In the genomic region with DNA sequence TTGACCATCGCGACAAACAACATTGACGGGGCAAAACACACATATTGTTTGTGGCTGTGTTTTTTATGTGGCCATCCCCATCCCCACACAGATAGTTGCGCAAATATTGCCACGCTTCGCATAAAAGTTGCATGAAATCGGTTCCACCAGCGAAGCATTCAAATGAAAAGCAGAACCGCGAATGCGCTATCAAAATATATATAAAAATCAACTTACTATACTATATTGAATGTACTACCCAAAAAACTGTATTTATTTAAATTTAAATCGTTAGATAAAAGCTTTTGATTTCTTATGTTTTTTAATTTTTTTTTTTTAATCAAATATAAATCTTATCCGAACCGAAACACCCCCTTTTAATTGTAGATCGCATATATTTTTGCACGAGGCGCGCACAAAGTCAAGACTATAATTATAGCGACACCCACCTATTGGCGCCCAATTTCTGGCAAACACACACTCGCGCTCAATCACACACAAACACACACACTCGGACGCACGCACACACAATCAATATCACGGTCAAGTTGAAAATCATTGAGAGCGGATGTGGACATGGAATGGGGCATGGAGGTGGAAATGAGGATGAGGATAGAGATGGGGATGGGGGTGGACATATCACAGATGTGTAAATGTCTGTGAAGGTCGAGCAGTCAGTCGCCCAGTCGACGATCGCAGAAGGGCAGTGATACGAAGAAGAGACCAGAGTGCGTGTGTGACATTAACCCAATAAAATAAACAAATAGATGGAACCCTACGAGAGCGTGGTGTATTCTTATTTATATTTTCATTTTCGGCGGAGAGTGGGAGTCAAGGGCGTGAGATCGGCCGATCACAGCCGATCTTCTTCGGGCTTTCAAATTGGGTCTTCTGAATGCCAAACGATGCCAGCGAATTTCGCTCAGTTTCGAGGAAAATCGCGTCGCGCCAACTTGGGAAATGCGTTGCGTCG, we compare ENCODE assay signal across 1 fruit fly cellular context.
TF ChIP-seq lines count a peak whose summit lies in the region.

Gene CanA1, plus strand, starts transcription at position 902 of the 952 bp plus-strand sequence.

TF ChIP-seq in whole organism, embryonic, 481 proteins besides CTCF, POLR2A, EP300 and RAD21 (continued from another document and continues in another):
- no peak for TF ChIP-seq z (GFP tag; IDR thresholded peaks at IDR 0.05; lab: Robert Waterston, UW)
- TF ChIP-seq insv (GFP tag; optimal IDR thresholded peaks at IDR 0.05; lab: Kevin White, UChicago), result no peak
- no peak for TF ChIP-seq Ada2b (GFP tag; IDR thresholded peaks at IDR 0.05; lab: Robert Waterston, UW)
- no peak for TF ChIP-seq pum (GFP tag; optimal IDR thresholded peaks at IDR 0.05; lab: Kevin White, UChicago)
- TF ChIP-seq jumu (GFP tag; optimal IDR thresholded peaks at IDR 0.05; lab: Kevin White, UChicago), result no peak
- TF ChIP-seq zf30C (GFP tag; optimal IDR thresholded peaks at IDR 0.05; lab: Kevin White, UChicago), result no peak
- no peak for TF ChIP-seq slou (GFP tag; optimal IDR thresholded peaks at IDR 0.05; lab: Kevin White, UChicago)
- no peak for TF ChIP-seq CG12071 (GFP tag; optimal IDR thresholded peaks at IDR 0.05; lab: Kevin White, UChicago)
- no peak for TF ChIP-seq fd64A (GFP tag; optimal IDR thresholded peaks at IDR 0.05; lab: Kevin White, UChicago)
- peak; percentile 57; the same call in 2 of the 3 replicates for TF ChIP-seq CG11695 (GFP tag; IDR thresholded peaks at IDR 0.05; lab: Robert Waterston, UW)
- no peak for TF ChIP-seq Scr (GFP tag; IDR thresholded peaks at IDR 0.05; lab: Robert Waterston, UW; ENCODE audit: partially characterized antibody)
- TF ChIP-seq otp (GFP tag; IDR thresholded peaks at IDR 0.05; lab: Robert Waterston, UW), result no peak
- no peak for TF ChIP-seq ewg (GFP tag; optimal IDR thresholded peaks at IDR 0.05; lab: Kevin White, UChicago)
- no peak for TF ChIP-seq scrt (GFP tag; optimal IDR thresholded peaks at IDR 0.05; lab: Kevin White, UChicago)
- TF ChIP-seq Ravus (GFP tag; IDR thresholded peaks at IDR 0.05; lab: Robert Waterston, UW), result no peak
- peak; percentile 22 for TF ChIP-seq gem (tag; optimal IDR thresholded peaks at IDR 0.05; lab: Kevin White, UChicago)
- no peak for TF ChIP-seq prd (optimal IDR thresholded peaks at IDR 0.05; lab: Kevin White, UChicago)
- no peak for TF ChIP-seq prd (GFP tag; IDR thresholded peaks at IDR 0.05; lab: Robert Waterston, UW)
- TF ChIP-seq dmrt99B (tag; optimal IDR thresholded peaks at IDR 0.05; lab: Kevin White, UChicago), result no peak
- peak; percentile 22 for TF ChIP-seq sd (tag; optimal IDR thresholded peaks at IDR 0.05; lab: Kevin White, UChicago)
- TF ChIP-seq lmd (GFP tag; IDR thresholded peaks at IDR 0.05; lab: Robert Waterston, UW), result no peak; the same call in 1 of the 2 replicates
- TF ChIP-seq danr (GFP tag; IDR thresholded peaks at IDR 0.05; lab: Robert Waterston, UW), result no peak
- no peak for TF ChIP-seq Elba2 (GFP tag; optimal IDR thresholded peaks at IDR 0.05; lab: Kevin White, UChicago)
- no peak for TF ChIP-seq Sox100B (GFP tag; optimal IDR thresholded peaks at IDR 0.05; lab: Kevin White, UChicago)
- no peak for TF ChIP-seq Drgx (GFP tag; IDR thresholded peaks at IDR 0.05; lab: Robert Waterston, UW)
- no peak for TF ChIP-seq CG5953 (GFP tag; IDR thresholded peaks at IDR 0.05; lab: Robert Waterston, UW)
- TF ChIP-seq chinmo (GFP tag; IDR thresholded peaks at IDR 0.05; lab: Robert Waterston, UW; ENCODE audit: partially characterized antibody), result 0 out of 4 replicates have a peak, but pooled peaks have one; percentile 53
- no peak for TF ChIP-seq CG15601 (tag; optimal IDR thresholded peaks at IDR 0.05; lab: Kevin White, UChicago)
- peak; percentile 5 for TF ChIP-seq ind (GFP tag; optimal IDR thresholded peaks at IDR 0.05; lab: Kevin White, UChicago)
- TF ChIP-seq CG11093 (GFP tag; IDR thresholded peaks at IDR 0.05; lab: Robert Waterston, UW), result no peak
- peak; percentile 9 for TF ChIP-seq cwo (GFP tag; optimal IDR thresholded peaks at IDR 0.05; lab: Kevin White, UChicago)
- TF ChIP-seq CG17568 (GFP tag; optimal IDR thresholded peaks at IDR 0.05; lab: Kevin White, UChicago), result no peak
- TF ChIP-seq Med (GFP tag; lab: Kevin White, UChicago), result peak; percentile 38
- no peak for TF ChIP-seq jigr1 (GFP tag; IDR thresholded peaks at IDR 0.05; lab: Robert Waterston, UW)
- no peak for TF ChIP-seq ttk (GFP tag; IDR thresholded peaks at IDR 0.05; lab: Robert Waterston, UW)
- TF ChIP-seq Sry-δ (GFP tag; optimal IDR thresholded peaks at IDR 0.05; lab: Kevin White, UChicago), result no peak
- TF ChIP-seq tx (GFP tag; optimal IDR thresholded peaks at IDR 0.05; lab: Kevin White, UChicago), result no peak
- TF ChIP-seq knrl (GFP tag; IDR thresholded peaks at IDR 0.05; lab: Robert Waterston, UW; ENCODE audit: partially characterized antibody), result no peak
- TF ChIP-seq NK7.1 (GFP tag; optimal IDR thresholded peaks at IDR 0.05; lab: Kevin White, UChicago), result no peak
- no peak for TF ChIP-seq CG34376 (GFP tag; optimal IDR thresholded peaks at IDR 0.05; lab: Kevin White, UChicago)
- no peak for TF ChIP-seq CG12299 (tag; optimal IDR thresholded peaks at IDR 0.05; lab: Kevin White, UChicago)
- TF ChIP-seq Fer2 (tag; optimal IDR thresholded peaks at IDR 0.05; lab: Kevin White, UChicago), result no peak
- no peak for TF ChIP-seq CG7963 (GFP tag; IDR thresholded peaks at IDR 0.05; lab: Robert Waterston, UW; ENCODE audit: partially characterized antibody)
- no peak for TF ChIP-seq CG4404 (GFP tag; IDR thresholded peaks at IDR 0.05; lab: Robert Waterston, UW)
- no peak for TF ChIP-seq Dfd (GFP tag; optimal IDR thresholded peaks at IDR 0.05; lab: Kevin White, UChicago)
- 0 out of 2 replicates have a peak, but pooled peaks have one; percentile 23 for TF ChIP-seq Ptx1 (GFP tag; IDR thresholded peaks at IDR 0.05; lab: Robert Waterston, UW)
- no peak for TF ChIP-seq mld (GFP tag; IDR thresholded peaks at IDR 0.05; lab: Robert Waterston, UW; ENCODE audit: partially characterized antibody)
- peak; percentile 95 for TF ChIP-seq ftz-f1 (GFP tag; optimal IDR thresholded peaks at IDR 0.05; lab: Kevin White, UChicago)
- TF ChIP-seq CG14965 (GFP tag; optimal IDR thresholded peaks at IDR 0.05; lab: Kevin White, UChicago; ENCODE audit: borderline replicate concordance), result no peak
- no peak for TF ChIP-seq CG2202 (tag; optimal IDR thresholded peaks at IDR 0.05; lab: Kevin White, UChicago)
- TF ChIP-seq Lim3 (GFP tag; IDR thresholded peaks at IDR 0.05; lab: Robert Waterston, UW), result no peak
- TF ChIP-seq CG2678 (tag; optimal IDR thresholded peaks at IDR 0.05; lab: Kevin White, UChicago), result peak; percentile 40
- no peak for TF ChIP-seq Mes4 (GFP tag; optimal IDR thresholded peaks at IDR 0.05; lab: Kevin White, UChicago)
- no peak for TF ChIP-seq CG3407 (GFP tag; optimal IDR thresholded peaks at IDR 0.05; lab: Kevin White, UChicago)
- TF ChIP-seq CG15269 (tag; optimal IDR thresholded peaks at IDR 0.05; lab: Kevin White, UChicago), result peak; percentile 44
- TF ChIP-seq CG17612 (GFP tag; IDR thresholded peaks at IDR 0.05; lab: Robert Waterston, UW), result no peak
- peak; percentile 39; the same call in 1 of the 2 replicates for TF ChIP-seq CG3847 (GFP tag; IDR thresholded peaks at IDR 0.05; lab: Robert Waterston, UW)
- no peak for TF ChIP-seq NfI (GFP tag; optimal IDR thresholded peaks at IDR 0.05; lab: Kevin White, UChicago)
- TF ChIP-seq D (optimal IDR thresholded peaks at IDR 0.05; lab: Kevin White, UChicago), result no peak
- TF ChIP-seq D (GFP tag; optimal IDR thresholded peaks at IDR 0.05; lab: Kevin White, UChicago), result no peak
- peak; percentile 24 for TF ChIP-seq Meics (GFP tag; optimal IDR thresholded peaks at IDR 0.05; lab: Kevin White, UChicago)
- TF ChIP-seq bsh (GFP tag; optimal IDR thresholded peaks at IDR 0.05; lab: Kevin White, UChicago), result no peak
- no peak for TF ChIP-seq exex (tag; optimal IDR thresholded peaks at IDR 0.05; lab: Kevin White, UChicago)
- TF ChIP-seq CG7839 (tag; optimal IDR thresholded peaks at IDR 0.05; lab: Kevin White, UChicago), result peak; percentile 26
- TF ChIP-seq unpg (GFP tag; optimal IDR thresholded peaks at IDR 0.05; lab: Kevin White, UChicago), result no peak
- no peak for TF ChIP-seq CG9876 (GFP tag; optimal IDR thresholded peaks at IDR 0.05; lab: Kevin White, UChicago)
- no peak for TF ChIP-seq gt (GFP tag; IDR thresholded peaks at IDR 0.05; lab: Robert Waterston, UW)
- peak; percentile 52 for TF ChIP-seq CG9932 (GFP tag; IDR thresholded peaks at IDR 0.05; lab: Robert Waterston, UW)
- peak; percentile 22 for TF ChIP-seq cg (GFP tag; optimal IDR thresholded peaks at IDR 0.05; lab: Kevin White, UChicago)
- TF ChIP-seq hbn (GFP tag; IDR thresholded peaks at IDR 0.05; lab: Robert Waterston, UW; ENCODE audit: partially characterized antibody), result no peak
- no peak for TF ChIP-seq CG15011 (GFP tag; optimal IDR thresholded peaks at IDR 0.05; lab: Kevin White, UChicago)
- TF ChIP-seq CG11504 (tag; optimal IDR thresholded peaks at IDR 0.05; lab: Kevin White, UChicago), result no peak
- no peak for TF ChIP-seq MTF-1 (GFP tag; optimal IDR thresholded peaks at IDR 0.05; lab: Kevin White, UChicago; ENCODE audit: borderline replicate concordance)
- TF ChIP-seq CG4328 (GFP tag; optimal IDR thresholded peaks at IDR 0.05; lab: Kevin White, UChicago), result no peak
- TF ChIP-seq tgo (GFP tag; IDR thresholded peaks at IDR 0.05; lab: Robert Waterston, UW), result peak; percentile 13; the same call in 2 of the 3 replicates
- no peak for TF ChIP-seq onecut (GFP tag; IDR thresholded peaks at IDR 0.05; lab: Robert Waterston, UW)
- TF ChIP-seq sc (optimal IDR thresholded peaks at IDR 0.05; lab: Kevin White, UChicago), result no peak
- TF ChIP-seq sc (GFP tag; optimal IDR thresholded peaks at IDR 0.05; lab: Kevin White, UChicago), result no peak
- TF ChIP-seq CG18599 (GFP tag; optimal IDR thresholded peaks at IDR 0.05; lab: Kevin White, UChicago), result no peak
- TF ChIP-seq CrebB (tag; optimal IDR thresholded peaks at IDR 0.05; lab: Kevin White, UChicago), result no peak
- no peak for TF ChIP-seq Ssrp (tag; optimal IDR thresholded peaks at IDR 0.05; lab: Kevin White, UChicago)
- no peak for TF ChIP-seq Fer3 (tag; optimal IDR thresholded peaks at IDR 0.05; lab: Kevin White, UChicago)
- no peak for TF ChIP-seq ac (GFP tag; optimal IDR thresholded peaks at IDR 0.05; lab: Kevin White, UChicago)
- no peak for TF ChIP-seq CG3163 (GFP tag; optimal IDR thresholded peaks at IDR 0.05; lab: Kevin White, UChicago)
- peak; percentile 13; the same call in 1 of the 2 replicates for TF ChIP-seq aop (GFP tag; IDR thresholded peaks at IDR 0.05; lab: Robert Waterston, UW)
- no peak for TF ChIP-seq CG4730 (GFP tag; IDR thresholded peaks at IDR 0.05; lab: Robert Waterston, UW)
- TF ChIP-seq Blimp-1 (GFP tag; optimal IDR thresholded peaks at IDR 0.05; lab: Kevin White, UChicago), result no peak
- no peak for TF ChIP-seq vfl (GFP tag; optimal IDR thresholded peaks at IDR 0.05; lab: Kevin White, UChicago)
- peak; percentile 14 for TF ChIP-seq lab (GFP tag; optimal IDR thresholded peaks at IDR 0.05; lab: Kevin White, UChicago)
- TF ChIP-seq cad (GFP tag; optimal IDR thresholded peaks at IDR 0.05; lab: Kevin White, UChicago), result no peak
- no peak for TF ChIP-seq ssp (GFP tag; IDR thresholded peaks at IDR 0.05; lab: Robert Waterston, UW)
- peak; percentile 52 for TF ChIP-seq slbo (GFP tag; IDR thresholded peaks at IDR 0.05; lab: Robert Waterston, UW)
- TF ChIP-seq CG2120 (GFP tag; optimal IDR thresholded peaks at IDR 0.05; lab: Kevin White, UChicago), result peak; percentile 11
- peak; percentile 87 for TF ChIP-seq CG12769 (tag; optimal IDR thresholded peaks at IDR 0.05; lab: Kevin White, UChicago)
- TF ChIP-seq mirr (GFP tag; optimal IDR thresholded peaks at IDR 0.05; lab: Kevin White, UChicago), result no peak
- no peak for TF ChIP-seq CG16779 (GFP tag; IDR thresholded peaks at IDR 0.05; lab: Robert Waterston, UW)
- no peak for TF ChIP-seq CG7372 (GFP tag; IDR thresholded peaks at IDR 0.05; lab: Robert Waterston, UW)
- TF ChIP-seq CG3995 (GFP tag; optimal IDR thresholded peaks at IDR 0.05; lab: Kevin White, UChicago), result no peak
- TF ChIP-seq CG10274 (GFP tag; optimal IDR thresholded peaks at IDR 0.05; lab: Kevin White, UChicago), result no peak
- TF ChIP-seq Hmx (GFP tag; optimal IDR thresholded peaks at IDR 0.05; lab: Kevin White, UChicago), result no peak
- no peak for TF ChIP-seq luna (GFP tag; optimal IDR thresholded peaks at IDR 0.05; lab: Kevin White, UChicago)
- peak; percentile 59 for TF ChIP-seq Rfx (GFP tag; IDR thresholded peaks at IDR 0.05; lab: Robert Waterston, UW)
- no peak for TF ChIP-seq H2.0 (GFP tag; IDR thresholded peaks at IDR 0.05; lab: Robert Waterston, UW)
- no peak for TF ChIP-seq Lhr (GFP tag; optimal IDR thresholded peaks at IDR 0.05; lab: Kevin White, UChicago)
- no peak for TF ChIP-seq Xbp1 (GFP tag; optimal IDR thresholded peaks at IDR 0.05; lab: Kevin White, UChicago)
- TF ChIP-seq gro (GFP tag; optimal IDR thresholded peaks at IDR 0.05; lab: Kevin White, UChicago), result no peak
- TF ChIP-seq Sin3A (optimal IDR thresholded peaks at IDR 0.05; lab: Kevin White, UChicago), result no peak
- TF ChIP-seq CG1024 (GFP tag; IDR thresholded peaks at IDR 0.05; lab: Robert Waterston, UW), result no peak
- TF ChIP-seq CG6791 (GFP tag; IDR thresholded peaks at IDR 0.05; lab: Robert Waterston, UW; ENCODE audit: partially characterized antibody), result no peak
- no peak for TF ChIP-seq tio (GFP tag; optimal IDR thresholded peaks at IDR 0.05; lab: Kevin White, UChicago)
- peak; percentile 52 for TF ChIP-seq CG10543 (GFP tag; optimal IDR thresholded peaks at IDR 0.05; lab: Kevin White, UChicago)
- no peak for TF ChIP-seq CG11560 (tag; IDR thresholded peaks at IDR 0.05; lab: Robert Waterston, UW)
- peak; percentile 37; the same call in 1 of the 3 replicates for TF ChIP-seq sr (GFP tag; IDR thresholded peaks at IDR 0.05; lab: Robert Waterston, UW)
- TF ChIP-seq CG17385 (GFP tag; optimal IDR thresholded peaks at IDR 0.05; lab: Kevin White, UChicago), result no peak
- no peak for TF ChIP-seq CG4424 (GFP tag; optimal IDR thresholded peaks at IDR 0.05; lab: Kevin White, UChicago)
- TF ChIP-seq CG18011 (GFP tag; optimal IDR thresholded peaks at IDR 0.05; lab: Kevin White, UChicago), result no peak
- TF ChIP-seq CG17186 (GFP tag; optimal IDR thresholded peaks at IDR 0.05; lab: Kevin White, UChicago), result no peak
- TF ChIP-seq az2 (GFP tag; optimal IDR thresholded peaks at IDR 0.05; lab: Kevin White, UChicago), result no peak
- peak; percentile 77 for TF ChIP-seq Deaf1 (tag; optimal IDR thresholded peaks at IDR 0.05; lab: Kevin White, UChicago)
- TF ChIP-seq CG32532 (GFP tag; IDR thresholded peaks at IDR 0.05; lab: Robert Waterston, UW), result peak; percentile 59; the same call in 1 of the 2 replicates
- TF ChIP-seq Mrtf (GFP tag; IDR thresholded peaks at IDR 0.05; lab: Robert Waterston, UW), result no peak
- no peak for TF ChIP-seq CG11247 (GFP tag; IDR thresholded peaks at IDR 0.05; lab: Robert Waterston, UW)
- no peak for TF ChIP-seq CG4360 (GFP tag; IDR thresholded peaks at IDR 0.05; lab: Robert Waterston, UW)
- TF ChIP-seq CG8359 (GFP tag; optimal IDR thresholded peaks at IDR 0.05; lab: Kevin White, UChicago; ENCODE audit: borderline replicate concordance), result no peak
